Fruit fly (Drosophila melanogaster) whole organism, adult: ENCODE measurements around the gene CG1640.

ENCODE experiments used
- CG11617 ChIP-seq: fragments of 200-800 bp; sonication (Bioruptor generic); optimal IDR thresholded peaks from 2 replicates; lab custom pipeline; 2017; ENCODE audit warnings: mild to moderate bottlenecking, missing biosample characterization, missing genetic modification reagents, missing genetic modification characterization
- CG12768 ChIP-seq: fragments of 200-800 bp; sonication (Bioruptor generic); optimal IDR thresholded peaks from 2 replicates; lab custom pipeline; 2017; ENCODE audit warnings: missing biosample characterization, missing genetic modification characterization, mild to moderate bottlenecking, moderate library complexity, missing genetic modification reagents
- CG14711 ChIP-seq: fragments of 200-800 bp; sonication (Bioruptor generic); optimal IDR thresholded peaks from 2 replicates; lab custom pipeline; 2018; ENCODE audit warnings: missing biosample characterization, mild to moderate bottlenecking, missing genetic modification characterization, moderate library complexity
- CG1620 ChIP-seq: fragments of 200-800 bp; sonication (Bioruptor generic); optimal IDR thresholded peaks from 2 replicates; lab custom pipeline; 2016; ENCODE audit warnings: missing biosample characterization, missing genetic modification characterization
- CG33017 ChIP-seq: fragments of 200-800 bp; sonication (Bioruptor generic); optimal IDR thresholded peaks from 2 replicates; lab custom pipeline; 2018; ENCODE audit warnings: missing biosample characterization, mild to moderate bottlenecking, missing genetic modification characterization, moderate library complexity
- CG5204 ChIP-seq: fragments of 200-800 bp; sonication (Bioruptor generic); optimal IDR thresholded peaks from 2 replicates; lab custom pipeline; 2016; ENCODE audit warnings: missing biosample characterization, missing genetic modification characterization
- CG7045 ChIP-seq: fragments of 200-800 bp; sonication (Bioruptor generic); optimal IDR thresholded peaks from 2 replicates; lab custom pipeline; 2017; ENCODE audit warnings: missing biosample characterization, mild to moderate bottlenecking, missing genetic modification characterization
- CG7101 ChIP-seq: fragments of 200-800 bp; sonication (Bioruptor generic); optimal IDR thresholded peaks from 2 replicates; lab custom pipeline; 2018; ENCODE audit warnings: missing biosample characterization, mild to moderate bottlenecking, missing genetic modification characterization, moderate library complexity
- Clk ChIP-seq: fragments of 200-800 bp; sonication (Bioruptor generic); optimal IDR thresholded peaks from 2 replicates; lab custom pipeline; 2017; ENCODE audit warnings: missing biosample characterization, missing genetic modification characterization
- Crg-1 ChIP-seq: fragments of 200-800 bp; sonication (Bioruptor generic); optimal IDR thresholded peaks from 2 replicates; lab custom pipeline; 2016; ENCODE audit warnings: missing biosample characterization, missing genetic modification characterization
- Hr96 ChIP-seq: fragments of 200-800 bp; sonication (Bioruptor generic); optimal IDR thresholded peaks from 2 replicates; lab custom pipeline; 2016; ENCODE audit warnings: missing biosample characterization, missing genetic modification characterization
- Mnt ChIP-seq: fragments of 200-800 bp; sonication (Bioruptor generic); optimal IDR thresholded peaks from 2 replicates; lab custom pipeline; 2016; ENCODE audit warnings: missing biosample characterization, mild to moderate bottlenecking, missing genetic modification characterization
- bab1 ChIP-seq: fragments of 200-800 bp; sonication (Bioruptor generic); optimal IDR thresholded peaks from 3 replicates; lab custom pipeline; 2019; ENCODE audit warnings: missing biosample characterization, mild to moderate bottlenecking, missing genetic modification characterization, moderate library complexity
- cic ChIP-seq: fragments of 200-800 bp; sonication (Bioruptor generic); optimal IDR thresholded peaks from 2 replicates; lab custom pipeline; 2017; ENCODE audit warnings: missing biosample characterization, mild to moderate bottlenecking, missing genetic modification characterization, moderate library complexity
- cnc ChIP-seq, 2 experiments: fragments of >200 bp; optimal IDR thresholded peaks; 2 replicates each; lab custom pipeline; 2017
- kay ChIP-seq: fragments of 200-800 bp; sonication (Bioruptor generic); peaks from one replicate; lab custom pipeline; 2016; ENCODE audit warnings: missing biosample characterization, missing genetic modification characterization, borderline replicate concordance
- ovo ChIP-seq: fragments of 200-800 bp; sonication (Bioruptor generic); optimal IDR thresholded peaks from 2 replicates; lab custom pipeline; 2016; ENCODE audit warnings: missing biosample characterization, missing genetic modification characterization
- pad ChIP-seq: fragments of 200-800 bp; sonication (Bioruptor generic); optimal IDR thresholded peaks from 3 replicates; lab custom pipeline; 2017; ENCODE audit warnings: missing biosample characterization, missing genetic modification characterization, mild to moderate bottlenecking, moderate library complexity, missing genetic modification reagents
- tj ChIP-seq: fragments of 200-800 bp; sonication (Bioruptor generic); optimal IDR thresholded peaks from 3 replicates; lab custom pipeline; 2017; ENCODE audit warnings: missing biosample characterization, mild to moderate bottlenecking, missing genetic modification characterization, moderate library complexity
- toe ChIP-seq: fragments of 200-800 bp; sonication (Bioruptor generic); optimal IDR thresholded peaks from 2 replicates; lab custom pipeline; 2016; ENCODE audit warnings: missing biosample characterization, missing genetic modification characterization

The CG1640 gene

dm6 chrX:13375489-13375997 lies 5.1 kb downstream of the CG1640 start:
- no peak for TF ChIP-seq toe (GFP tag; lab: Kevin White, UChicago)
- TF ChIP-seq ovo (GFP tag; lab: Kevin White, UChicago): no peak
- TF ChIP-seq pad (GFP tag; lab: Kevin White, UChicago): no peak
- TF ChIP-seq Hr96 (GFP tag; lab: Kevin White, UChicago): no peak
- no peak for TF ChIP-seq cic (GFP tag; lab: Kevin White, UChicago)
- TF ChIP-seq CG33017 (tag; lab: Kevin White, UChicago): no peak
- no peak for TF ChIP-seq Mnt (GFP tag; lab: Kevin White, UChicago)
- no peak for TF ChIP-seq CG11617
- no peak for TF ChIP-seq kay
- no peak for TF ChIP-seq tj (GFP tag; lab: Kevin White, UChicago)
- no peak for TF ChIP-seq CG5204 (GFP tag; lab: Kevin White, UChicago)
- TF ChIP-seq cnc (optimal IDR thresholded peaks at IDR 0.05; lab: Kevin White, UChicago): no peak
- no peak for TF ChIP-seq CG12768
- no peak for TF ChIP-seq bab1 (GFP tag; lab: Kevin White, UChicago)
- no peak for TF ChIP-seq CG14711

dm6 chrX:13376520-13376919 lies 6.1 kb downstream of the CG1640 start:
- peak; percentile 44 for TF ChIP-seq CG7045 (GFP tag; lab: Kevin White, UChicago)
- peak; percentile 33 for TF ChIP-seq Crg-1
- TF ChIP-seq cic (GFP tag; lab: Kevin White, UChicago): peak; percentile 49
- peak; percentile 63 for TF ChIP-seq bab1 (GFP tag; lab: Kevin White, UChicago)
- no peak for TF ChIP-seq Hr96 (GFP tag; lab: Kevin White, UChicago)
- peak; percentile 33 for TF ChIP-seq ovo (GFP tag; lab: Kevin White, UChicago)
- peak; percentile 13 for TF ChIP-seq toe (GFP tag; lab: Kevin White, UChicago)
- peak; percentile 89 for TF ChIP-seq CG11617
- peak; percentile 75 for TF ChIP-seq CG12768
- TF ChIP-seq cnc (optimal IDR thresholded peaks at IDR 0.05; lab: Kevin White, UChicago): no peak
- TF ChIP-seq Mnt (GFP tag; lab: Kevin White, UChicago): peak; percentile 72
- peak; percentile 82 for TF ChIP-seq tj (GFP tag; lab: Kevin White, UChicago)
- peak; percentile 92 for TF ChIP-seq CG7101 (tag; lab: Kevin White, UChicago)
- TF ChIP-seq CG33017 (tag; lab: Kevin White, UChicago): peak; percentile 85
- TF ChIP-seq CG14711: peak; percentile 79
- peak; percentile 62 for TF ChIP-seq pad (GFP tag; lab: Kevin White, UChicago)
- peak; percentile 28 for TF ChIP-seq Clk (GFP tag; lab: Kevin White, UChicago)
- peak; percentile 65 for TF ChIP-seq kay
- peak; percentile 4 for TF ChIP-seq CG1620 (GFP tag; lab: Kevin White, UChicago)
- TF ChIP-seq CG5204 (GFP tag; lab: Kevin White, UChicago): no peak

- TF ChIP-seq CG11617 (peak; percentile 55), CG7101 (tag; lab: Kevin White, UChicago) (peak; percentile 41), cnc (optimal IDR thresholded peaks at IDR 0.05; lab: Kevin White, UChicago) (no peak), pad (GFP tag; lab: Kevin White, UChicago) (peak; percentile 75), Hr96 (GFP tag; lab: Kevin White, UChicago) (no peak), ovo (GFP tag; lab: Kevin White, UChicago) (no peak), cic (GFP tag; lab: Kevin White, UChicago) (peak; percentile 51), tj (GFP tag; lab: Kevin White, UChicago) (peak; percentile 72), CG33017 (tag; lab: Kevin White, UChicago) (no peak), bab1 (GFP tag; lab: Kevin White, UChicago) (peak; percentile 61), CG7045 (GFP tag; lab: Kevin White, UChicago) (peak; percentile 9), CG5204 (GFP tag; lab: Kevin White, UChicago) (no peak), kay (no peak), Crg-1 (peak; percentile 59), CG12768 (peak; percentile 48), Clk (GFP tag; lab: Kevin White, UChicago) (no peak), CG14711 (peak; percentile 39), CG1620 (GFP tag; lab: Kevin White, UChicago) (peak; percentile 77), toe (GFP tag; lab: Kevin White, UChicago) (peak; percentile 44), Mnt (GFP tag; lab: Kevin White, UChicago) (peak; percentile 89)
Observed at dm6 chrX:13383770-13384169, 13.4 kb downstream of the CG1640 start.

- TF ChIP-seq bab1 (GFP tag; lab: Kevin White, UChicago) (no peak), CG5204 (GFP tag; lab: Kevin White, UChicago) (no peak), ovo (GFP tag; lab: Kevin White, UChicago) (no peak), tj (GFP tag; lab: Kevin White, UChicago) (peak; percentile 3), pad (GFP tag; lab: Kevin White, UChicago) (peak; percentile 28)
Observed at dm6 chrX:13384177-13384576, 13.8 kb downstream of the CG1640 start.

- TF ChIP-seq Clk (GFP tag; lab: Kevin White, UChicago) (no peak), bab1 (GFP tag; lab: Kevin White, UChicago) (peak; percentile 43), CG5204 (GFP tag; lab: Kevin White, UChicago) (no peak), tj (GFP tag; lab: Kevin White, UChicago) (peak; percentile 91), Mnt (GFP tag; lab: Kevin White, UChicago) (peak; percentile 76), cic (GFP tag; lab: Kevin White, UChicago) (peak; percentile 30), kay (peak; percentile 61), CG11617 (peak; percentile 71), CG7045 (GFP tag; lab: Kevin White, UChicago) (peak; percentile 3), toe (GFP tag; lab: Kevin White, UChicago) (peak; percentile 57), cnc (optimal IDR thresholded peaks at IDR 0.05; lab: Kevin White, UChicago) (no peak), ovo (GFP tag; lab: Kevin White, UChicago) (peak; percentile 86), CG1620 (GFP tag; lab: Kevin White, UChicago) (peak; percentile 67), CG33017 (tag; lab: Kevin White, UChicago) (peak; percentile 47), Crg-1 (peak; percentile 81), CG12768 (peak; percentile 45), CG14711 (peak; percentile 78), pad (GFP tag; lab: Kevin White, UChicago) (peak; percentile 75), CG7101 (tag; lab: Kevin White, UChicago) (peak; percentile 76), Hr96 (GFP tag; lab: Kevin White, UChicago) (no peak)
Observed at dm6 chrX:13384583-13385342, 14.4 kb downstream of the CG1640 start, which contains the start of the genes Rbp1-like and Tim9a. Rbp1-like (minus strand) TSS chrX:13384877. Tim9a (plus strand) TSS chrX:13385210.
